Fruit fly (Drosophila melanogaster): ENCODE measurements around the gene CG45060.
A peak's percentile ranks its signal among the peaks of the same experiment; 100 is the strongest.

CG45060 gene

dm6 chrX:9875948-9876853, 7.8 kb upstream of the CG45060 start, which contains the start of gene CG15247 (continued):
- TF ChIP-seq CG6254 (GFP tag; optimal IDR thresholded peaks at IDR 0.05) = peak; percentile 5
- peak; percentile 70 for TF ChIP-seq lab (GFP tag; optimal IDR thresholded peaks at IDR 0.05)
- TF ChIP-seq caup (GFP tag; optimal IDR thresholded peaks at IDR 0.05; ENCODE audit: severe bottlenecking) = peak; percentile 50
- peak; percentile 67 for TF ChIP-seq bcd (GFP tag; optimal IDR thresholded peaks at IDR 0.05)
- peak; percentile 16 for TF ChIP-seq odd (GFP tag; optimal IDR thresholded peaks at IDR 0.05)
- TF ChIP-seq tap (tag; optimal IDR thresholded peaks at IDR 0.05) = peak; percentile 35
- TF ChIP-seq Lhr (GFP tag; optimal IDR thresholded peaks at IDR 0.05) = peak; percentile 8
- peak; percentile 60 for TF ChIP-seq CG15696 (tag; optimal IDR thresholded peaks at IDR 0.05)
- peak; percentile 31 for TF ChIP-seq Ets97D (GFP tag; optimal IDR thresholded peaks at IDR 0.05)
- no peak for TF ChIP-seq hb (GFP tag; IDR thresholded peaks at IDR 0.05; ENCODE audit: partially characterized antibody)
- no peak for TF ChIP-seq pita (GFP tag; optimal IDR thresholded peaks at IDR 0.05)
- TF ChIP-seq fd64A (GFP tag; optimal IDR thresholded peaks at IDR 0.05) = no peak
- peak; percentile 14 for TF ChIP-seq Vsx1 (GFP tag; optimal IDR thresholded peaks at IDR 0.05)
- peak; percentile 54 for TF ChIP-seq ATbp (GFP tag; optimal IDR thresholded peaks at IDR 0.05)
- peak; percentile 43; the same call in 1 of the 2 replicates for TF ChIP-seq bowl (GFP tag; IDR thresholded peaks at IDR 0.05)
- TF ChIP-seq Tbp (GFP tag; optimal IDR thresholded peaks at IDR 0.05) = no peak
- TF ChIP-seq wdn (GFP tag; IDR thresholded peaks at IDR 0.05) = peak; percentile 76
- peak; percentile 34 for TF ChIP-seq CG10543 (GFP tag; optimal IDR thresholded peaks at IDR 0.05)
- peak; percentile 36 for TF ChIP-seq CG3407 (GFP tag; optimal IDR thresholded peaks at IDR 0.05)
- no peak for TF ChIP-seq knrl (GFP tag; IDR thresholded peaks at IDR 0.05; ENCODE audit: partially characterized antibody)
- no peak for TF ChIP-seq lbe (GFP tag; optimal IDR thresholded peaks at IDR 0.05)
- peak; percentile 3 for TF ChIP-seq trem (tag; optimal IDR thresholded peaks at IDR 0.05)
- peak; percentile 7 for TF ChIP-seq CG3065 (GFP tag; optimal IDR thresholded peaks at IDR 0.05)
- TF ChIP-seq CG11560 (tag; IDR thresholded peaks at IDR 0.05) = peak; percentile 65; the same call in 2 of the 3 replicates
- TF ChIP-seq mld (GFP tag; IDR thresholded peaks at IDR 0.05; ENCODE audit: partially characterized antibody) = no peak
- TF ChIP-seq bigmax (GFP tag; optimal IDR thresholded peaks at IDR 0.05) = no peak
- peak; percentile 47 for TF ChIP-seq scrt (GFP tag; optimal IDR thresholded peaks at IDR 0.05)
- no peak for TF ChIP-seq CG9797 (GFP tag; optimal IDR thresholded peaks at IDR 0.05)
- no peak for TF ChIP-seq shn (GFP tag; optimal IDR thresholded peaks at IDR 0.05)
- TF ChIP-seq CG17359 (tag; optimal IDR thresholded peaks at IDR 0.05) = peak; percentile 75
- peak; percentile 51 for TF ChIP-seq Hmx (GFP tag; optimal IDR thresholded peaks at IDR 0.05)
- peak; percentile 75; the same call in 2 of the 3 replicates for TF ChIP-seq CG11695 (GFP tag; IDR thresholded peaks at IDR 0.05)
- no peak for TF ChIP-seq bbx (GFP tag; IDR thresholded peaks at IDR 0.05; ENCODE audit: partially characterized antibody)
- no peak for TF ChIP-seq CG13287 (GFP tag; IDR thresholded peaks at IDR 0.05; ENCODE audit: partially characterized antibody)
- TF ChIP-seq chinmo (GFP tag; IDR thresholded peaks at IDR 0.05; ENCODE audit: partially characterized antibody) = 0 out of 4 replicates have a peak, but pooled peaks have one; percentile 63
- TF ChIP-seq CG18619 (GFP tag; optimal IDR thresholded peaks at IDR 0.05) = peak; percentile 37
- TF ChIP-seq CG15479 (GFP tag; optimal IDR thresholded peaks at IDR 0.05) = no peak
- no peak for TF ChIP-seq MESR4 (GFP tag; optimal IDR thresholded peaks at IDR 0.05)
- peak; percentile 84 for TF ChIP-seq al (GFP tag; IDR thresholded peaks at IDR 0.05)
- peak; percentile 64 for TF ChIP-seq ssp (GFP tag; IDR thresholded peaks at IDR 0.05)
- TF ChIP-seq so (GFP tag; IDR thresholded peaks at IDR 0.05) = peak; percentile 57; the same call in 1 of the 3 replicates
- TF ChIP-seq Sry-δ (GFP tag; optimal IDR thresholded peaks at IDR 0.05) = peak; percentile 13
- TF ChIP-seq Usf (GFP tag; optimal IDR thresholded peaks at IDR 0.05) = peak; percentile 37
- peak; percentile 3 for TF ChIP-seq CG15514 (GFP tag; optimal IDR thresholded peaks at IDR 0.05)
- peak; percentile 53; the same call in 2 of the 3 replicates for TF ChIP-seq Dbx (GFP tag; IDR thresholded peaks at IDR 0.05)
- peak; percentile 72; the same call in 2 of the 3 replicates for TF ChIP-seq CG17361 (GFP tag; IDR thresholded peaks at IDR 0.05)
- peak; percentile 80 for TF ChIP-seq Aef1 (GFP tag; IDR thresholded peaks at IDR 0.05)

Measured in whole organism, embryonic.